Fruit fly (Drosophila melanogaster) whole organism, adult: ENCODE results near the gene Cad88C.

Experiments
- CG7101 ChIP-seq: fragments of 200-800 bp; sonication (Bioruptor generic); optimal IDR thresholded peaks from 2 replicates; lab custom pipeline; 2018; ENCODE audit warnings: missing biosample characterization, mild to moderate bottlenecking, missing genetic modification characterization, moderate library complexity
- kay ChIP-seq: fragments of 200-800 bp; sonication (Bioruptor generic); peaks from one replicate; lab custom pipeline; 2016; ENCODE audit warnings: missing biosample characterization, missing genetic modification characterization, borderline replicate concordance

dm6 chr3R:14649307-14650239, 19.3 kb downstream of the Cad88C start:
- TF ChIP-seq CG7101 (tag; lab: Kevin White, UChicago) (peak; percentile 90), kay (peak; percentile 98)
